Fruit fly (Drosophila melanogaster) Kc167 (cell line): Measurements from ENCODE around the gene Rbp1-like.
A peak's percentile ranks its signal among the peaks of the same experiment; 100 is the strongest.

Experiments used
- Myc ChIP-seq: fragments of >200 bp; optimal IDR thresholded peaks from 2 replicates; lab custom pipeline; 2017; ENCODE audit warnings: missing external identifiers
- Sin3A ChIP-seq: fragments of >200 bp; optimal IDR thresholded peaks from 2 replicates; lab custom pipeline; 2018; ENCODE audit warnings: missing external identifiers
- h ChIP-seq: fragments of >200 bp; optimal IDR thresholded peaks from 3 replicates; lab custom pipeline; 2018; ENCODE audit warnings: missing external identifiers
- insv ChIP-seq: fragments of >200 bp; optimal IDR thresholded peaks from 3 replicates; lab custom pipeline; 2018; ENCODE audit warnings: missing external identifiers
- psq ChIP-seq: fragments of >200 bp; optimal IDR thresholded peaks from 2 replicates; lab custom pipeline; 2017; ENCODE audit warnings: missing external identifiers
- ttk ChIP-seq: sonication (Bioruptor generic); optimal IDR thresholded peaks from 2 replicates; lab custom pipeline; 2017; ENCODE audit warnings: missing external identifiers

Gene Rbp1-like

dm6 chrX:13384583-13385342 lies at the start of gene Rbp1-like, which contains the start of gene Tim9a:
Gene Rbp1-like, minus strand, starts transcription at chrX:13384877.
Gene Tim9a, plus strand, starts transcription at chrX:13385210.
- TF ChIP-seq Sin3A (lab: Kevin White, UChicago) (no peak), psq (lab: Kevin White, UChicago) (no peak), ttk (lab: Kevin White, UChicago) (no peak), h (lab: Kevin White, UChicago) (no peak), Myc (lab: Kevin White, UChicago) (no peak), insv (lab: Kevin White, UChicago) (no peak)

DNA sequence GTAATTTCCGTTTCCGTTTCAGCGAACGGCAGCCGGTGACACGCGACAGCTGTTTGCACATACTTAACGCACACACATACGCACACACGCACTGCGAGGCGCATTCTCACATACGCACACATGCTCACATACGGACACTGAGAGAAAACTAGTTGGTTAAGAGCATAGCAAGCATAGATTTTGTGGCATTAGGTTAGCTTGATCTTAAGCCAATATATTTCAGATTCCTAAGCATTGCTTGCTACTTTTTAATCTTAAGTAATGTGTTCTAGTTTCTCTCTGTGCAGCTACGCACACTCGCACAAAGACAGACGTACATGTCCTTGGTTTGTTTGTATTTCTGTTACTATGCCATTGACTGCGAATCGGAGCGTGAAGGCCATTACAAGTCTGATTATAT lies 49.4 kb upstream of the Rbp1-like start:
- no peak for TF ChIP-seq ttk (lab: Kevin White, UChicago)
- TF ChIP-seq h (lab: Kevin White, UChicago), result no peak
- no peak for TF ChIP-seq psq (lab: Kevin White, UChicago)
- TF ChIP-seq Sin3A (lab: Kevin White, UChicago), result no peak

DNA sequence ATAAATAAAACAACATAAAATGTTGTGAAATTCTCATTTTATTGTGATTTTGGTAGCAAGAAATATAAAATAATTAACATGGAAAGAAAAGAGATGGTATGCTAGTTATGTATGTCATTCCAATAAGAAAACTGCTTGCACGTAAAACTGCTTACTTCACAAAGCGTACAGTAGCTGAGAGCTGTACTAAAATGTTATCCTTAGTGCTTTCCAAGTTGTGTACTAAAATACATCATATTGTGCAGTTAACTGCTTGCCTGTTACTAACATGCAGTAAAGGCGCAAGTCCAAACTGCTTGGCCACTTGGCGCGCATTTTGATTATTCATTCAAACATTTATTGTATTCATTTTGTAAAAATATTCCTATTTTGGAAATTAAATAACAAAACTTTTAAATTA lies 36.4 kb upstream of the Rbp1-like start:
- TF ChIP-seq psq (lab: Kevin White, UChicago) (no peak), Sin3A (lab: Kevin White, UChicago) (no peak), insv (lab: Kevin White, UChicago) (no peak)

DNA sequence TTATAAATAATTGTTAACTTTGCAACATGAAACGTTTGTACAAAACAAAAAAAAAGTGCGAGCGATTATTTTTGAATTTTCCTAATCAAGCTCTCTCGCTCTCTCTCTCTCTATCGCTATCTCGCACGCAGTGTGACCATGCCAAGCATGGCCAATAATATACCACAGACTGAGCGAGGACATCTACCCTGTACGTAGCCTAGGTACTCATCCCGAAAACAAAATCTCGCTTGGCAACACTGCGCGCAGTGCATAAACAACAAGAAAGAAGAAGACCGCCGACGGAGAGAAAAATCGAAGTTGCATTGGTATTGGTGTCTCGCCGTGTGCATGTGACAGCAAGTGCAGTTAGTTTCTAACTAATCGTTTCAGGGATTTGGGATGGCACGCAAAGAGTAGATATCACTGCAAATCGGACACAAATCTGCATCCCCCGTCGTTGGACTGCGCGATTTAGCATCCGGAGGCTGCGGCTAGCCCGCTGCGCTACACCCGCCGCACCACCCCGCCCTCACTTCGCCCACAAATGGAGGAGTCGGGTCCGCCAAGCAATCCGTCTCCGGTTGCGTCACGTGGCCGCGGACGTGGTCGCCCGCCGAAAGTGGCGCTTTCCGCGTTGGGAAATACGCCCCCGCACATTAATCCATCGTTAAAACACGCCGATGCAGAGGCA lies 28.4 kb upstream of the Rbp1-like start, which contains the start of the genes CG1998 and Set2:
TSS of gene CG1998 (minus strand) at position 134 of the 673 bp plus-strand sequence.
TSS of gene Set2 (plus strand) at position 302 of the 673 bp plus-strand sequence.
- TF ChIP-seq psq (lab: Kevin White, UChicago) (no peak), Sin3A (lab: Kevin White, UChicago) (no peak), ttk (lab: Kevin White, UChicago) (no peak), Myc (lab: Kevin White, UChicago) (no peak), h (lab: Kevin White, UChicago) (no peak), insv (lab: Kevin White, UChicago) (no peak)

DNA sequence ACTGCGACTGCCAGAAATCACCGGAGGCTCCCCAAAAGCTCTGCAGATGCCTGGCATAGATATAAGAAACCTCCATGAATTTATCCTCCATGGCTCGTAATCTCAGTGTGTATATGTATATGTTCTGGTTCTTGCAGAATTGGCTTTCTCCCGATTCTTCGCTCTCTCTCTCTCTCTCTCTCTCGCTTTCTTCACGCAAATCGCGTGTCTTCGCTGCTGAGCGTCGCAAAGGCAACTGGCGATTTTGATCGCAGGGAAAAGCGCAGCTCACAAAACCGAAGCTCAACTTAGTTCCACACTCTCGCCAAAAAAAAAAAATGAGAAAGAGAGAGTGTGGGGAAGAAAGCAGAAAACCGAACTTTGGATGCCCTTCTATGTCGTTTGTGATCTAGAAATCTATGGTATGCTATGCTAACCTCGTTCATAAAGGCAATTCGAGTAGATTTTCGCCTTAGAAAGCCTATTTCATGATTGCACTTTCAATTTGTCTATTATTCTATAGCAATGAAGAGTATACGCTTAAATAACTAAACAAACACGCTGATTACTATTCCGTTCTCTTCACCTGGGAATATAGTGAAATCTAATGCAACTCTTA lies 26.8 kb upstream of the Rbp1-like start:
- no peak for TF ChIP-seq h (lab: Kevin White, UChicago)
- TF ChIP-seq psq (lab: Kevin White, UChicago), result no peak
- no peak for TF ChIP-seq Myc (lab: Kevin White, UChicago)
- no peak for TF ChIP-seq Sin3A (lab: Kevin White, UChicago)
- no peak for TF ChIP-seq insv (lab: Kevin White, UChicago)

DNA sequence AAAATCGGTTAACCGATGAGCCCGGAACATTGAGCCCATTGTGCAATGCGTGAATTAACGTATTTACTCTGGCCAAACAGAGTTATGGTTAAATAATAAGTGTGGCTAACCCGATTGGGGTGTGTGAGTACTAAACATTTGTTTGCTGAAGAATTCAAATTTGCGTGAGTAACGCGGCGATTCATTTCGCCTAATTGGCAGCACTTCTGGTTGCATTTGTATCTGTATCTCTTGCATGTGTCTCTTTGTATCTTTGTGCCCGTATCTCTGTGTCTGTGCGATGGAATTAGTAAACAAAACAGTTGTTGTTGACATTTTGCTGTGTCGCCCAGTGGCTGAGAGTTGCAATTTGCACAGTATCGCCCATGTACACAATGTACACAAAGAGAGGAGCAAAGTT lies 26.2 kb upstream of the Rbp1-like start:
- TF ChIP-seq ttk (lab: Kevin White, UChicago) (no peak), Sin3A (lab: Kevin White, UChicago) (no peak), insv (lab: Kevin White, UChicago) (no peak), psq (lab: Kevin White, UChicago) (no peak), h (lab: Kevin White, UChicago) (no peak), Myc (lab: Kevin White, UChicago) (no peak)

DNA sequence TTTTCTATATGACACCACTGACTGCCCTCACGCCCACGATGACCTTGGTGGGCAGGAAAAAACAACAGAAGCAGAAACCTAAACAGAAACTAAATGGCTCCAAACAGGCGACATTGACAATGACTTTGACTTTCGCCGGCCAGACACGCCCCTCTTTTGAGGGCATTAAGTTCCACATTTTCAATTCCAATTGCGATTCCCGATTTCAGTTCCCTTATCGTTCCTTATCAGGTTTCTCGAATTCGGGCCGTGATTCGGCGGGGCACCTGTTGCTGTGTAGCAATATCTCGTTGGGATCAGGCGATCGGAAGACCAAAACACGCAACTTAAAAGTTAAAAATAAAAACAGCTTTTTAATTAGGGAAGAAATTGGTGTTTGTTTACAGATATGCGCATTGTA lies 23.0 kb upstream of the Rbp1-like start:
- TF ChIP-seq psq (lab: Kevin White, UChicago), result no peak
- TF ChIP-seq Myc (lab: Kevin White, UChicago), result no peak
- TF ChIP-seq h (lab: Kevin White, UChicago), result no peak
- TF ChIP-seq ttk (lab: Kevin White, UChicago), result no peak
- no peak for TF ChIP-seq insv (lab: Kevin White, UChicago)
- no peak for TF ChIP-seq Sin3A (lab: Kevin White, UChicago)

- TF ChIP-seq insv (lab: Kevin White, UChicago) (no peak), ttk (lab: Kevin White, UChicago) (no peak), h (lab: Kevin White, UChicago) (no peak), psq (lab: Kevin White, UChicago) (no peak), Sin3A (lab: Kevin White, UChicago) (no peak), Myc (lab: Kevin White, UChicago) (no peak)
These were observed 21.6 kb upstream of the Rbp1-like start for dm6 chrX:13406293-13406692.

dm6 chrX:13403962-13404830 lies 19.5 kb upstream of the Rbp1-like start, which contains the start of gene GstT4:
Gene GstT4, plus strand, starts transcription at chrX:13404749.
- no peak for TF ChIP-seq ttk (lab: Kevin White, UChicago)
- TF ChIP-seq psq (lab: Kevin White, UChicago), result peak; percentile 73

- TF ChIP-seq Sin3A (lab: Kevin White, UChicago) (no peak), h (lab: Kevin White, UChicago) (no peak), Myc (lab: Kevin White, UChicago) (no peak), ttk (lab: Kevin White, UChicago) (no peak), insv (lab: Kevin White, UChicago) (no peak), psq (lab: Kevin White, UChicago) (no peak)
These were observed 18.9 kb upstream of the Rbp1-like start for dm6 chrX:13403553-13403952.
